Fruit fly (Drosophila melanogaster): Measurements from ENCODE around the gene CG13784.

Gene CG13784

DNA sequence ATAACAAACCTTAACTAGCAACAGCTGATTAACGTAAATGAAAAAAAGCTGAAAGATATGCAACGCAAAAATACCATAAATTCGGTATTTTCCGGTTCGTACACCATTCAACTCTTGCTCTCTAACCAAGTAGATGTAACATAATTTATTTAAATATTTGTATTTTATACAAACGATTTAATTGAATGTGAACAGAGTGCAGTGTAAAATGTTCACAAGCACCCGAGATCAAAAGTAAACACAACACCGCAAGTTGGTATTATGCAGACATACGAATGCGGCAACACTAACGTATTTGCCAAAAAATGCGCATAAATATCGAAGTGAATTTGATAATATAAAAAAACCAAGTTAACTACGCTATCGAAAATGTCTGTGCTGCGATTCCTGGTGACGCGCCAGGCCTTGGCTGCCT is 37.8 kb downstream of the CG13784 start, which contains the start of gene MICU1 (continued):
- peak; percentile 41; the same call in 1 of the 2 replicates for TF ChIP-seq CG13287 (GFP tag; IDR thresholded peaks at IDR 0.05; ENCODE audit: partially characterized antibody)
- peak; percentile 80 for TF ChIP-seq CG14710 (tag; optimal IDR thresholded peaks at IDR 0.05)
- no peak for TF ChIP-seq Six4 (GFP tag; optimal IDR thresholded peaks at IDR 0.05)
- no peak for TF ChIP-seq NfI (GFP tag; optimal IDR thresholded peaks at IDR 0.05)
- 0 out of 4 replicates have a peak, but pooled peaks have one; percentile 21 for TF ChIP-seq Dll (GFP tag; IDR thresholded peaks at IDR 0.05; ENCODE audit: partially characterized antibody)
- TF ChIP-seq CG14441 (GFP tag; IDR thresholded peaks at IDR 0.05): no peak
- TF ChIP-seq CG4617 (GFP tag; optimal IDR thresholded peaks at IDR 0.05; ENCODE audit: borderline replicate concordance): peak; percentile 74
- peak; percentile 46 for TF ChIP-seq CG10267 (tag; optimal IDR thresholded peaks at IDR 0.05)
- no peak for TF ChIP-seq cas (GFP tag; IDR thresholded peaks at IDR 0.05)
- TF ChIP-seq CG17912 (GFP tag; optimal IDR thresholded peaks at IDR 0.05): no peak
- peak; percentile 44 for TF ChIP-seq CG2116 (GFP tag; optimal IDR thresholded peaks at IDR 0.05)
- TF ChIP-seq CG15601 (tag; optimal IDR thresholded peaks at IDR 0.05): peak; percentile 19
- TF ChIP-seq Dfd (GFP tag; optimal IDR thresholded peaks at IDR 0.05): no peak
- TF ChIP-seq Ets97D (GFP tag; optimal IDR thresholded peaks at IDR 0.05): peak; percentile 80
- no peak for TF ChIP-seq CG10147 (GFP tag; optimal IDR thresholded peaks at IDR 0.05)
- no peak for TF ChIP-seq gt (GFP tag; IDR thresholded peaks at IDR 0.05)
- TF ChIP-seq YL-1 (GFP tag; optimal IDR thresholded peaks at IDR 0.05): peak; percentile 76
- TF ChIP-seq CG10979 (tag; optimal IDR thresholded peaks at IDR 0.05): no peak
- peak; percentile 19 for TF ChIP-seq CG17829 (tag; optimal IDR thresholded peaks at IDR 0.05)
- TF ChIP-seq eve (GFP tag; optimal IDR thresholded peaks at IDR 0.05): peak in 1 of 2 experiments; percentile 32
- no peak for TF ChIP-seq esg (GFP tag; conservative IDR thresholded peaks at IDR 0.05)
- TF ChIP-seq CG11695 (GFP tag; IDR thresholded peaks at IDR 0.05): no peak
- peak; percentile 85 for TF ChIP-seq MBD-R2 (GFP tag; IDR thresholded peaks at IDR 0.05)
- TF ChIP-seq CG11504 (tag; optimal IDR thresholded peaks at IDR 0.05): peak; percentile 54
- TF ChIP-seq oc (tag; optimal IDR thresholded peaks at IDR 0.05): no peak
- TF ChIP-seq CG3281 (GFP tag; optimal IDR thresholded peaks at IDR 0.05): peak; percentile 19
- TF ChIP-seq Pdp1 (GFP tag; optimal IDR thresholded peaks at IDR 0.05): peak in 1 of 2 experiments; percentile 39
- TF ChIP-seq CG8388 (GFP tag; optimal IDR thresholded peaks at IDR 0.05): peak; percentile 17
- peak; percentile 51; the same call in 1 of the 3 replicates for TF ChIP-seq CG17361 (GFP tag; IDR thresholded peaks at IDR 0.05)
- no peak for TF ChIP-seq gcm (GFP tag; optimal IDR thresholded peaks at IDR 0.05)
- TF ChIP-seq BEAF-32 (GFP tag; optimal IDR thresholded peaks at IDR 0.05): peak; percentile 34
- peak; percentile 22 for TF ChIP-seq phol (tag; optimal IDR thresholded peaks at IDR 0.05)
- TF ChIP-seq CG2129 (GFP tag; IDR thresholded peaks at IDR 0.05; ENCODE audit: partially characterized antibody): no peak
- no peak for TF ChIP-seq hb (GFP tag; IDR thresholded peaks at IDR 0.05; ENCODE audit: partially characterized antibody)
- peak; percentile 17; the same call in 1 of the 2 replicates for TF ChIP-seq E2f2 (GFP tag; IDR thresholded peaks at IDR 0.05)
- peak; percentile 93 for TF ChIP-seq Ets65A (GFP tag)
- TF ChIP-seq MESR4 (GFP tag; optimal IDR thresholded peaks at IDR 0.05): peak; percentile 29
- peak; percentile 5 for TF ChIP-seq CoRest (tag; optimal IDR thresholded peaks at IDR 0.05)

DNA sequence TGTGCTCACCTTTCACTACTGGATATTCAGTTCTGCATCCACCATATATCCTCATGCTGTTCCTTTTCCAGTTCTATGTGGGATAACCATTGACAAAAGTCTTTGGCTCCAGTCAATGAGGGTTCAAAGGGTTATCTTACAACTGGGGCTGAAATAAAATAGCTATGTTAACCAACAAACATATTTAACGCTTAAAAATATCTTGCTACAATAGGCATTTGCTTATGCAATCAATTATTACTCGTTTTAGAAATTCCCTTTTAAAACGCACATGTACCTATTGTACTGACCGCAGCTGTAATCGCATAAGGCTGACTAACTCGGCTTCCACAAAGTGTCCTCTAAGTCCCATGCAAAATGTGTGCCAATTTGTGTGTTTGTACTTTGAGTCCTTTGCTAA is 40.6 kb downstream of the CG13784 start:
- TF ChIP-seq CG4424 (GFP tag; optimal IDR thresholded peaks at IDR 0.05) (no peak), sd (tag; optimal IDR thresholded peaks at IDR 0.05) (no peak), gro (GFP tag; optimal IDR thresholded peaks at IDR 0.05) (no peak), row (GFP tag; IDR thresholded peaks at IDR 0.05) (peak; percentile 10; the same call in 1 of the 3 replicates), jigr1 (GFP tag; IDR thresholded peaks at IDR 0.05) (no peak), CG11456 (GFP tag; IDR thresholded peaks at IDR 0.05) (no peak), gfzf (GFP tag; optimal IDR thresholded peaks at IDR 0.05) (no peak), Pdp1 (GFP tag; optimal IDR thresholded peaks at IDR 0.05) (peak in 1 of 2 experiments; percentile 8), Dad (GFP tag; optimal IDR thresholded peaks at IDR 0.05) (no peak), Bteb2 (GFP tag; optimal IDR thresholded peaks at IDR 0.05) (no peak)

Data from whole organism, embryonic.